Worm (Caenorhabditis elegans) whole organism, late embryonic: Measurements from ENCODE around the gene F57E7.4.

Source experiments
- C08G9.2 ChIP-seq: sonication (generic microtip); optimal IDR thresholded peaks from 2 replicates; lab custom pipeline; 2016; ENCODE audit warnings: mild to moderate bottlenecking, missing genetic modification characterization, moderate library complexity, missing compliant biosample characterization
- C38D4.7 ChIP-seq: fragments of 200-800 bp; sonication (Bioruptor generic); optimal IDR thresholded peaks from 2 replicates; lab custom pipeline; 2018; ENCODE audit warnings: mild to moderate bottlenecking, missing genetic modification characterization, moderate library complexity, missing compliant biosample characterization
- T23F11.4 ChIP-seq: fragments of 200-800 bp; sonication (Bioruptor generic); optimal IDR thresholded peaks from 2 replicates; lab custom pipeline; 2018; ENCODE audit warnings: mild to moderate bottlenecking, missing genetic modification characterization, missing compliant biosample characterization
- ama-1 ChIP-seq: fragments of 150-350 bp; optimal IDR thresholded peaks from 2 replicates; lab custom pipeline; 2014
- ceh-18 ChIP-seq: sonication (generic microtip); optimal IDR thresholded peaks from 2 replicates; lab custom pipeline; 2016; ENCODE audit warnings: missing genetic modification characterization, missing compliant biosample characterization
- ceh-22 ChIP-seq: sonication (generic microtip); optimal IDR thresholded peaks from 2 replicates; lab custom pipeline; 2017; ENCODE audit warnings: missing biosample characterization, missing genetic modification characterization
- ceh-24 ChIP-seq: sonication (generic microtip); optimal IDR thresholded peaks from 2 replicates; lab custom pipeline; 2016; ENCODE audit warnings: mild to moderate bottlenecking, missing genetic modification characterization, missing compliant biosample characterization
- ceh-30 ChIP-seq: fragments of 150-350 bp; optimal IDR thresholded peaks from 2 replicates; lab custom pipeline; 2014; ENCODE audit warnings: missing biosample characterization, missing genetic modification characterization
- ceh-45 ChIP-seq: fragments of 200-800 bp; sonication (Bioruptor generic); IDR thresholded peaks from 2 replicates; pipeline ENCODE4 v1.3.6; 2022; ENCODE audit warnings: missing genetic modification reagents, missing genetic modification characterization, missing compliant biosample characterization
- ceh-48 ChIP-seq: sonication (generic microtip); optimal IDR thresholded peaks from 2 replicates; lab custom pipeline; 2016; ENCODE audit warnings: missing genetic modification characterization, inconsistent platforms, missing compliant biosample characterization
- ceh-9 ChIP-seq: sonication (generic microtip); optimal IDR thresholded peaks from 2 replicates; lab custom pipeline; 2016; ENCODE audit warnings: mild to moderate bottlenecking, missing genetic modification characterization, inconsistent platforms, missing compliant biosample characterization
- che-1 ChIP-seq: sonication (generic microtip); optimal IDR thresholded peaks from 2 replicates; lab custom pipeline; 2016; ENCODE audit warnings: mild to moderate bottlenecking, missing genetic modification characterization, missing compliant biosample characterization
- dmd-4 ChIP-seq: sonication (generic microtip); optimal IDR thresholded peaks from 2 replicates; lab custom pipeline; 2016; ENCODE audit warnings: borderline replicate concordance, missing genetic modification characterization, missing compliant biosample characterization
- dve-1 ChIP-seq: sonication (generic microtip); optimal IDR thresholded peaks from 2 replicates; lab custom pipeline; 2017; ENCODE audit warnings: antibody characterized with exemption, mild to moderate bottlenecking, missing genetic modification characterization, missing compliant biosample characterization
- elt-2 ChIP-seq: sonication (generic microtip); optimal IDR thresholded peaks from 2 replicates; lab custom pipeline; 2016; ENCODE audit warnings: missing genetic modification reagents, missing genetic modification characterization, missing compliant biosample characterization
- elt-4 ChIP-seq: sonication (generic microtip); optimal IDR thresholded peaks from 2 replicates; lab custom pipeline; 2016; ENCODE audit warnings: missing genetic modification characterization, missing compliant biosample characterization
- ets-4 ChIP-seq: sonication (generic microtip); optimal IDR thresholded peaks from 2 replicates; lab custom pipeline; 2016; ENCODE audit warnings: missing genetic modification characterization, missing compliant biosample characterization
- eyg-1 ChIP-seq: sonication (generic microtip); optimal IDR thresholded peaks from 2 replicates; lab custom pipeline; 2016; ENCODE audit warnings: missing genotype, missing genetic modification characterization, missing compliant biosample characterization
- fkh-10 ChIP-seq: fragments of 150-350 bp; optimal IDR thresholded peaks from 2 replicates; lab custom pipeline; 2014; ENCODE audit warnings: missing biosample characterization, missing genetic modification reagents, missing genetic modification characterization
- gmeb-2 ChIP-seq: sonication (generic microtip); optimal IDR thresholded peaks from 2 replicates; lab custom pipeline; 2016; ENCODE audit warnings: missing genetic modification characterization, inconsistent platforms, missing compliant biosample characterization
- hlh-13 ChIP-seq: fragments of 200-800 bp; sonication (Bioruptor generic); optimal IDR thresholded peaks from 2 replicates; lab custom pipeline; 2018; ENCODE audit warnings: mild to moderate bottlenecking, missing genetic modification characterization, missing compliant biosample characterization
- hlh-15 ChIP-seq: sonication (generic microtip); optimal IDR thresholded peaks from 2 replicates; lab custom pipeline; 2016; ENCODE audit warnings: missing genetic modification characterization, missing compliant biosample characterization
- hlh-6 ChIP-seq: sonication (generic microtip); optimal IDR thresholded peaks from 2 replicates; lab custom pipeline; 2016; ENCODE audit warnings: missing genotype, missing genetic modification characterization, missing compliant biosample characterization
- lim-6 ChIP-seq: sonication (generic microtip); optimal IDR thresholded peaks from 2 replicates; lab custom pipeline; 2016; ENCODE audit warnings: missing genetic modification characterization, missing compliant biosample characterization
- lin-11 ChIP-seq: fragments of 200-800 bp; sonication (Bioruptor generic); optimal IDR thresholded peaks from 2 replicates; lab custom pipeline; 2018; ENCODE audit warnings: mild to moderate bottlenecking, missing genetic modification characterization, missing compliant biosample characterization
- mec-3 ChIP-seq: sonication (generic microtip); optimal IDR thresholded peaks from 2 replicates; lab custom pipeline; 2016; ENCODE audit warnings: borderline replicate concordance, missing genetic modification characterization, missing compliant biosample characterization
- nhr-11 ChIP-seq: fragments of 150-350 bp; optimal IDR thresholded peaks from 2 replicates; lab custom pipeline; 2014; ENCODE audit warnings: missing biosample characterization, missing genetic modification characterization
- pag-3 ChIP-seq: sonication (generic microtip); optimal IDR thresholded peaks from 2 replicates; lab custom pipeline; 2016; ENCODE audit warnings: missing compliant biosample characterization, missing genetic modification characterization, borderline replicate concordance
- pat-9 ChIP-seq: fragments of 200-800 bp; sonication (Bioruptor generic); optimal IDR thresholded peaks from 2 replicates; lab custom pipeline; 2018; ENCODE audit warnings: mild to moderate bottlenecking, missing genetic modification characterization, moderate library complexity, missing compliant biosample characterization
- pha-4 ChIP-seq: fragments of 150-350 bp; optimal IDR thresholded peaks from 2 replicates; lab custom pipeline; 2018; ENCODE audit warnings: missing biosample characterization, missing genetic modification reagents, missing genetic modification characterization
- pqm-1 ChIP-seq: sonication (generic microtip); optimal IDR thresholded peaks from 2 replicates; lab custom pipeline; 2016; ENCODE audit warnings: missing genetic modification characterization, missing compliant biosample characterization
- ref-2 ChIP-seq: sonication (generic microtip); optimal IDR thresholded peaks from 2 replicates; lab custom pipeline; 2016; ENCODE audit warnings: missing genetic modification characterization, missing compliant biosample characterization
- sox-2 ChIP-seq: fragments of 200-800 bp; sonication (Bioruptor generic); IDR thresholded peaks from 2 replicates; pipeline ENCODE4 v1.3.6; 2022; ENCODE audit warnings: missing genetic modification reagents, missing genetic modification characterization, missing compliant biosample characterization
- syd-9 ChIP-seq: sonication (generic microtip); optimal IDR thresholded peaks from 2 replicates; lab custom pipeline; 2016; ENCODE audit warnings: mild to moderate bottlenecking, missing genetic modification characterization, moderate library complexity, missing compliant biosample characterization
- tbx-2 ChIP-seq: sonication (generic microtip); optimal IDR thresholded peaks from 2 replicates; lab custom pipeline; 2016; ENCODE audit warnings: missing genetic modification characterization, missing compliant biosample characterization
- tbx-7 ChIP-seq: sonication (generic microtip); optimal IDR thresholded peaks from 2 replicates; lab custom pipeline; 2016; ENCODE audit warnings: missing genotype, missing genetic modification characterization, missing compliant biosample characterization
- unc-42 ChIP-seq: sonication (generic microtip); optimal IDR thresholded peaks from 2 replicates; lab custom pipeline; 2016; ENCODE audit warnings: missing genotype, missing genetic modification characterization, missing compliant biosample characterization
- unc-55 ChIP-seq: sonication (generic microtip); optimal IDR thresholded peaks from 2 replicates; lab custom pipeline; 2017; ENCODE audit warnings: missing biosample characterization, missing genetic modification reagents, missing genetic modification characterization
- unc-86 ChIP-seq: sonication (generic microtip); optimal IDR thresholded peaks from 2 replicates; lab custom pipeline; 2016; ENCODE audit warnings: missing genetic modification characterization, missing compliant biosample characterization

The F57E7.4 gene

ce11 chrV:16447735-16448134 lies 33.1 kb downstream of the F57E7.4 start, which contains the start of gene T08G3.13:
T08G3.13 (plus strand) TSS chrV:16448035.
- TF ChIP-seq mec-3 (tag; lab: Kevin White, UChicago) (no peak), ceh-9 (tag; lab: Kevin White, UChicago) (no peak)

- TF ChIP-seq ceh-30 (tag; lab: Kevin White, UChicago) (no peak), pqm-1 (tag; lab: Kevin White, UChicago) (no peak), C08G9.2 (no peak), dve-1 (tag; lab: Kevin White, UChicago) (peak; percentile 70), lin-11 (tag; lab: Kevin White, UChicago) (no peak)
These were observed 34.6 kb downstream of the F57E7.4 start for ce11 chrV:16446191-16446590.

- TF ChIP-seq che-1 (tag; lab: Kevin White, UChicago) (no peak), gmeb-2 (tag; lab: Kevin White, UChicago) (no peak), ceh-18 (tag; lab: Kevin White, UChicago) (no peak)
These were observed 35.1 kb downstream of the F57E7.4 start, which contains the start of gene T08G3.6 for ce11 chrV:16445676-16446075. T08G3.6 (plus strand) TSS chrV:16445976.

- no peak for TF ChIP-seq hlh-13 (GFP tag; lab: Kevin White, UChicago)
- no peak for TF ChIP-seq unc-86
- no peak for TF ChIP-seq pat-9
- TF ChIP-seq T23F11.4 = no peak
- no peak for TF ChIP-seq sox-2 (GFP tag; lab: Robert Waterston, UW)
- no peak for TF ChIP-seq dmd-4
- TF ChIP-seq mec-3 (tag; lab: Kevin White, UChicago) = no peak
- no peak for TF ChIP-seq pag-3 (tag; lab: Kevin White, UChicago)
- TF ChIP-seq ama-1 (lab: Kevin White, UChicago) = no peak
- no peak for TF ChIP-seq ceh-48 (tag; lab: Kevin White, UChicago)
- TF ChIP-seq lim-6 (tag; lab: Kevin White, UChicago) = no peak
- TF ChIP-seq ceh-45 (GFP tag; lab: Robert Waterston, UW) = no peak
- no peak for TF ChIP-seq C38D4.7 (GFP tag; lab: Kevin White, UChicago)
- TF ChIP-seq fkh-10 (GFP tag; lab: Kevin White, UChicago) = no peak
- TF ChIP-seq ref-2 (tag; lab: Kevin White, UChicago) = no peak
- TF ChIP-seq hlh-15 (tag; lab: Kevin White, UChicago) = no peak
- TF ChIP-seq pha-4 = no peak
- no peak for TF ChIP-seq eyg-1 (tag; lab: Kevin White, UChicago)
- TF ChIP-seq tbx-2 = no peak
These were observed 37.2 kb downstream of the F57E7.4 start, which contains the start of gene srh-141 for ce11 chrV:16443626-16444025. srh-141 (plus strand) TSS chrV:16443926.

DNA sequence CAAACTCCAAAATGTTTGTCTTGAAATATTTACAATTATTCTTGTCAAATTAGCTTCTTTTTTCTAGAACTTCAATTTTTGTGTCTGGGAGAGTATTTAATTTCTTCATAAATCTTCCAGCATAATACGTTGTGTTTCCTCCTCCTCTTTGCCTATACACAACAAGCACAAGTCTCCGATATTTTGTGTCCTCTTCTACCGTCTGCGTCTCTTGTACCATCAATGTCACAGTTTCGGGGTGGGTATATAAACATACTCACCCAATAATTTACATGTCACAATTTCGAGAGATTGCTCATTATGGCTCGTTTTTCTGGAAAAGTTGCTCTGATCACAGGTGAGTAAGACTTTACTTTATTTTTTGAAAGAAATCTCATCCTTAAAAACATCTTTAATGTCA lies 43.3 kb downstream of the F57E7.4 start, which contains the start of gene F26D2.15:
F26D2.15 (plus strand) TSS at position 301 of the 400 bp plus-strand sequence.
- no peak for TF ChIP-seq gmeb-2 (tag; lab: Kevin White, UChicago)
- no peak for TF ChIP-seq C08G9.2
- TF ChIP-seq unc-55 (GFP tag; lab: Kevin White, UChicago) = no peak
- no peak for TF ChIP-seq unc-42 (tag; lab: Kevin White, UChicago)
- TF ChIP-seq hlh-13 (GFP tag; lab: Kevin White, UChicago) = no peak
- no peak for TF ChIP-seq elt-4
- TF ChIP-seq nhr-11 = no peak
- no peak for TF ChIP-seq hlh-6

DNA sequence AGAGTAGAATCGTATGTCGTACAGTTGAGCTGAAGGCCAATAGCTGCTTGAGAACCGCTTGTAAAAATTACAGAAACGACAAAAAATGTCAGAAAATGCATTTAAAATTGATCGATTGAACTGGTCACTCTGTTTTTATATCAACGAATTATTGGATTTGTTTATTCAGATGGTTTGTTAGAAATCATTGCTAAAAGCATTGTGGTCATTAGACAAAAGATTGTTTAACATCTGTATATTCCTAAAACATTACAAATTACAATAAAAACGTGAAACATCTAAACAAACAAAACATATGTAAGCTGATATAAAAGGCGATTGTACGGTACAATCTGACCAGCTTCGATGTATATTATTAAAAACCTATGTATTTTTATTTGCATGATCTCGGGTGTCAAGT lies 45.3 kb downstream of the F57E7.4 start, which contains the start of the genes F26D2.13 and F26D2.14:
F26D2.13 (minus strand) TSS at position 101 of the 400 bp plus-strand sequence.
F26D2.14 (plus strand) TSS at position 346 of the 400 bp plus-strand sequence.
- TF ChIP-seq fkh-10 (GFP tag; lab: Kevin White, UChicago) = no peak
- no peak for TF ChIP-seq dve-1 (tag; lab: Kevin White, UChicago)
- TF ChIP-seq elt-2 (tag; lab: Kevin White, UChicago) = no peak
- no peak for TF ChIP-seq ceh-22
- no peak for TF ChIP-seq ceh-24 (tag; lab: Kevin White, UChicago)
- TF ChIP-seq T23F11.4 = no peak
- TF ChIP-seq ama-1 (lab: Kevin White, UChicago) = no peak
- no peak for TF ChIP-seq ets-4 (tag; lab: Kevin White, UChicago)
- TF ChIP-seq sox-2 (GFP tag; lab: Robert Waterston, UW) = no peak
- TF ChIP-seq tbx-7 = no peak
- no peak for TF ChIP-seq elt-4
- TF ChIP-seq syd-9 (tag; lab: Kevin White, UChicago) = no peak
- no peak for TF ChIP-seq hlh-13 (GFP tag; lab: Kevin White, UChicago)
- no peak for TF ChIP-seq dmd-4
